Worm (Caenorhabditis elegans): Measurements from ENCODE around the gene F32D1.7.

- no peak for TF ChIP-seq unc-39 (tag; optimal IDR thresholded peaks at IDR 0.05)
- no peak for TF ChIP-seq nhr-237 (tag; optimal IDR thresholded peaks at IDR 0.05)
- TF ChIP-seq pha-4 (tag; optimal IDR thresholded peaks at IDR 0.05) = no peak
- no peak for TF ChIP-seq nhr-76 (tag; optimal IDR thresholded peaks at IDR 0.05)
- no peak for TF ChIP-seq nhr-12 (tag; optimal IDR thresholded peaks at IDR 0.05)
These were observed 10.2 kb upstream of the F32D1.7 start, which contains the start of gene F13A2.10 for ce11 chrV:4386173-4386572.
